Worm (Caenorhabditis elegans): ENCODE measurements around the gene utx-1.

- TF ChIP-seq nhr-11 (tag; optimal IDR thresholded peaks at IDR 0.05) (no peak), tbx-2 (tag; optimal IDR thresholded peaks at IDR 0.05) (no peak)
Observed at ce11 chrX:8567823-8568314, 10.9 kb downstream of the utx-1 start.
